Worm (Caenorhabditis elegans) whole organism, mixed stage, embryonic: Measurements from ENCODE around the gene K09B11.4.

Source experiments
- drap-1 ChIP-seq: fragments of 200-800 bp; sonication (Bioruptor generic); optimal IDR thresholded peaks from 3 replicates; lab custom pipeline; 2018; ENCODE audit warnings: mild to moderate bottlenecking, missing genetic modification characterization, missing compliant biosample characterization
- flh-1 ChIP-seq: fragments of 200-800 bp; sonication (Bioruptor generic); optimal IDR thresholded peaks from 2 replicates; lab custom pipeline; 2018; ENCODE audit warnings: mild to moderate bottlenecking, missing genetic modification characterization, moderate library complexity, missing compliant biosample characterization
- hlh-1 ChIP-seq: fragments of 150-350 bp; optimal IDR thresholded peaks from 2 replicates; lab custom pipeline; 2014; ENCODE audit warnings: missing biosample characterization, missing genetic modification reagents, missing genetic modification characterization
- lsy-2 ChIP-seq: fragments of 150-350 bp; optimal IDR thresholded peaks from 2 replicates; lab custom pipeline; 2014; ENCODE audit warnings: missing biosample characterization, missing genetic modification characterization
- mep-1 ChIP-seq: fragments of 150-350 bp; optimal IDR thresholded peaks from 2 replicates; lab custom pipeline; 2017; ENCODE audit warnings: missing biosample characterization, missing genetic modification reagents, missing genetic modification characterization, inconsistent platforms
- nhr-12 ChIP-seq: fragments of 150-350 bp; optimal IDR thresholded peaks from 2 replicates; lab custom pipeline; 2014; ENCODE audit warnings: missing biosample characterization, missing genetic modification characterization
- nhr-237 ChIP-seq: fragments of 150-350 bp; optimal IDR thresholded peaks from 2 replicates; lab custom pipeline; 2014; ENCODE audit warnings: missing biosample characterization, missing genetic modification characterization
- nhr-76 ChIP-seq: sonication (generic microtip); optimal IDR thresholded peaks from 2 replicates; lab custom pipeline; 2017; ENCODE audit warnings: missing biosample characterization, missing genetic modification characterization
- pha-4 ChIP-seq: fragments of 150-350 bp; optimal IDR thresholded peaks from 2 replicates; lab custom pipeline; 2018; ENCODE audit warnings: missing biosample characterization, missing genetic modification reagents, missing genetic modification characterization
- sptf-1 ChIP-seq: sonication (generic microtip); optimal IDR thresholded peaks from 2 replicates; lab custom pipeline; 2017; ENCODE audit warnings: mild to moderate bottlenecking, missing genetic modification characterization, moderate library complexity, missing compliant biosample characterization
- tbx-8 ChIP-seq: fragments of 200-800 bp; sonication (Bioruptor generic); optimal IDR thresholded peaks from 2 replicates; lab custom pipeline; 2018; ENCODE audit warnings: mild to moderate bottlenecking, missing genetic modification characterization, moderate library complexity, missing compliant biosample characterization
- unc-62 ChIP-seq: fragments of 150-350 bp; optimal IDR thresholded peaks from 2 replicates; lab custom pipeline; 2014; ENCODE audit warnings: missing biosample characterization, missing genetic modification reagents, missing genetic modification characterization

DNA sequence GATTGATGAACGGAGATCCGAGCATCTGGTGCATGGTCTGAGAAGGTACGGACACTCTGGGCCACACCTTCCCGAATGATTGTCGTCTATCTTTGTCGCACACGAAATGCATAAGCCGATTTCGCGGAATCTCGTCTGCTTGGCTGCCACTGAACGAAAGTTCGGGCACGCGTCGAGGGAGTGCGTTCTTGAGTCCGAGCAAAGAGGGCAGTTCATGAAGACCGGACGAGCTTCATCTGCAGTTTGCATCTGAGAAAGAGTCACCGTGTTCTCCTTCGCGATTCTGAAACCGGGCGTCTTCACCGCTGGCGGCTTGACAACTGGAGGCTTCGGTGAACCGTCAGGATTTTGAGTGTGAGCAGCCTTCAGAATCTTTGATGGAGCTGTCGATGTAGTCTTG lies 28.9 kb downstream of the K09B11.4 start:
- TF ChIP-seq drap-1 (GFP tag; lab: Kevin White, UChicago) (no peak), pha-4 (tag; lab: Kevin White, UChicago) (no peak), nhr-237 (no peak), lsy-2 (tag; lab: Kevin White, UChicago) (no peak), nhr-76 (tag; lab: Kevin White, UChicago) (no peak), nhr-12 (tag; lab: Kevin White, UChicago) (no peak), hlh-1 (tag; lab: Kevin White, UChicago) (no peak), flh-1 (GFP tag; lab: Kevin White, UChicago) (no peak), mep-1 (tag; lab: Kevin White, UChicago) (no peak), sptf-1 (no peak), unc-62 (GFP tag; lab: Kevin White, UChicago) (no peak), tbx-8 (GFP tag; lab: Kevin White, UChicago) (no peak)
